Worm (Caenorhabditis elegans) whole organism, L1 larva: ENCODE results near the gene F55A11.6.
A peak's percentile ranks its signal among the peaks of the same experiment; 100 is the strongest.

Experiments
- C04F5.9 ChIP-seq: sonication (generic microtip); optimal IDR thresholded peaks from 2 replicates; lab custom pipeline; 2016; ENCODE audit warnings: missing genetic modification characterization, missing compliant biosample characterization
- C16A3.4 ChIP-seq: fragments of 150-350 bp; optimal IDR thresholded peaks from 2 replicates; lab custom pipeline; 2014; ENCODE audit warnings: missing biosample characterization, missing genetic modification characterization
- C34B4.2 ChIP-seq: sonication (generic microtip); optimal IDR thresholded peaks from 2 replicates; lab custom pipeline; 2017; ENCODE audit warnings: mild to moderate bottlenecking, missing genetic modification characterization, missing compliant biosample characterization
- alr-1 ChIP-seq: fragments of 200-800 bp; sonication (Bioruptor generic); optimal IDR thresholded peaks from 2 replicates; lab custom pipeline; 2018; ENCODE audit warnings: borderline replicate concordance, mild to moderate bottlenecking, missing genetic modification characterization, missing compliant biosample characterization
- aly-2 ChIP-seq: fragments of 150-350 bp; optimal IDR thresholded peaks from 2 replicates; lab custom pipeline; 2014; ENCODE audit warnings: missing biosample characterization, missing genetic modification characterization
- ama-1 ChIP-seq: fragments of 150-350 bp; optimal IDR thresholded peaks from 2 replicates; lab custom pipeline; 2014
- ceh-63 ChIP-seq: fragments of 200-800 bp; sonication (Bioruptor generic); optimal IDR thresholded peaks from 2 replicates; lab custom pipeline; 2018; ENCODE audit warnings: mild to moderate bottlenecking, missing genetic modification characterization, missing compliant biosample characterization
- ceh-88 ChIP-seq: fragments of 200-800 bp; sonication (Bioruptor generic); IDR thresholded peaks from 2 replicates; pipeline ENCODE4 v1.3.6; 2022; ENCODE audit warnings: missing genetic modification characterization, missing compliant biosample characterization
- ces-1 ChIP-seq: fragments of 150-350 bp; optimal IDR thresholded peaks from 2 replicates; lab custom pipeline; 2014; ENCODE audit warnings: missing biosample characterization, missing genetic modification reagents, missing genetic modification characterization
- efl-1 ChIP-seq, 4 experiments: fragments of 150-350 bp; optimal IDR thresholded peaks in 3 of 4; peaks in 1 of 4; 1 replicate in 1 of 4; 2 replicates in 3 of 4; lab custom pipeline; 2014; ENCODE audit warnings: missing biosample characterization in 2 of 4, missing genetic modification characterization in 2 of 4, missing genetic modification reagents in 2 of 4
- egl-27 ChIP-seq, 2 experiments: fragments of 150-350 bp in 1 of 2; sonication (generic microtip); optimal IDR thresholded peaks; 3 replicates each; lab custom pipeline; 2017 to 2018; ENCODE audit warnings: missing biosample characterization in 2 of 2, missing genetic modification characterization in 2 of 2, missing genetic modification reagents in 2 of 2
- elt-2 ChIP-seq: sonication (generic microtip); optimal IDR thresholded peaks from 2 replicates; lab custom pipeline; 2016; ENCODE audit warnings: missing genetic modification characterization, mild to moderate bottlenecking, inconsistent platforms, missing compliant biosample characterization, missing genetic modification reagents
- fkh-10 ChIP-seq: sonication (generic microtip); optimal IDR thresholded peaks from 2 replicates; lab custom pipeline; 2017; ENCODE audit warnings: missing biosample characterization, missing genetic modification reagents, missing genetic modification characterization
- fkh-4 ChIP-seq: sonication (generic microtip); optimal IDR thresholded peaks from 2 replicates; lab custom pipeline; 2016; ENCODE audit warnings: missing compliant biosample characterization, missing genetic modification characterization, borderline replicate concordance
- fkh-8 ChIP-seq: sonication (generic microtip); optimal IDR thresholded peaks from 2 replicates; lab custom pipeline; 2016; ENCODE audit warnings: mild to moderate bottlenecking, missing genetic modification characterization, missing compliant biosample characterization
- fos-1 ChIP-seq: fragments of 150-350 bp; optimal IDR thresholded peaks from 2 replicates; lab custom pipeline; 2014; ENCODE audit warnings: missing biosample characterization, missing genetic modification characterization
- lin-13 ChIP-seq: fragments of 150-350 bp; optimal IDR thresholded peaks from 2 replicates; lab custom pipeline; 2014; ENCODE audit warnings: missing biosample characterization, missing genetic modification reagents, missing genetic modification characterization
- lin-14 ChIP-seq: fragments of 200-800 bp; sonication (Bioruptor generic); optimal IDR thresholded peaks from 2 replicates; lab custom pipeline; 2018; ENCODE audit warnings: mild to moderate bottlenecking, missing genetic modification characterization, moderate library complexity, missing compliant biosample characterization
- lin-15B ChIP-seq: fragments of 150-350 bp; sonication (generic microtip); optimal IDR thresholded peaks from 3 replicates; lab custom pipeline; 2014; ENCODE audit warnings: missing biosample characterization, missing genetic modification characterization
- lin-35 ChIP-seq, 2 experiments: fragments of 150-350 bp; optimal IDR thresholded peaks; 2 replicates each; lab custom pipeline; 2014; ENCODE audit warnings: missing biosample characterization in 2 of 2, missing genetic modification characterization in 2 of 2, missing genetic modification reagents in 2 of 2
- lsy-2 ChIP-seq, 2 experiments: fragments of 150-350 bp; optimal IDR thresholded peaks; 2 replicates each; lab custom pipeline; 2014; ENCODE audit warnings: missing biosample characterization in 2 of 2, missing genetic modification characterization in 2 of 2
- mab-9 ChIP-seq: fragments of 200-800 bp; sonication (Bioruptor generic); IDR thresholded peaks from 2 replicates; pipeline ENCODE4 v1.3.6; 2022; ENCODE audit warnings: missing genetic modification reagents, missing genetic modification characterization, missing compliant biosample characterization
- mdl-1 ChIP-seq, 2 experiments: fragments of 150-350 bp; optimal IDR thresholded peaks; 2 replicates each; lab custom pipeline; 2014 to 2017; ENCODE audit warnings: missing biosample characterization in 2 of 2, missing genetic modification characterization in 2 of 2, inconsistent platforms in 1 of 2
- mef-2 ChIP-seq: fragments of 150-350 bp; optimal IDR thresholded peaks from 2 replicates; lab custom pipeline; 2014; ENCODE audit warnings: missing biosample characterization, missing genetic modification characterization
- nhr-11 ChIP-seq: fragments of 150-350 bp; optimal IDR thresholded peaks from 2 replicates; lab custom pipeline; 2014; ENCODE audit warnings: missing biosample characterization, missing genetic modification characterization
- nhr-19 ChIP-seq: fragments of 200-800 bp; sonication (Bioruptor generic); conservative IDR thresholded peaks from 2 replicates; pipeline ENCODE4 v1.3.6; 2022; ENCODE audit warnings: missing genetic modification characterization, missing compliant biosample characterization
- nhr-28 ChIP-seq: fragments of 150-350 bp; optimal IDR thresholded peaks from 2 replicates; lab custom pipeline; 2014; ENCODE audit warnings: missing biosample characterization, missing genetic modification characterization
- nhr-47 ChIP-seq: sonication (generic microtip); optimal IDR thresholded peaks from 2 replicates; lab custom pipeline; 2016; ENCODE audit warnings: mild to moderate bottlenecking, missing genetic modification characterization, moderate library complexity, missing compliant biosample characterization
- nhr-71 ChIP-seq: sonication (generic microtip); optimal IDR thresholded peaks from 2 replicates; lab custom pipeline; 2016; ENCODE audit warnings: mild to moderate bottlenecking, missing genetic modification characterization, moderate library complexity, missing compliant biosample characterization
- nhr-76 ChIP-seq: sonication (generic microtip); optimal IDR thresholded peaks from 2 replicates; lab custom pipeline; 2017; ENCODE audit warnings: missing biosample characterization, missing genetic modification characterization
- nhr-84 ChIP-seq: sonication (generic microtip); optimal IDR thresholded peaks from 2 replicates; lab custom pipeline; 2017; ENCODE audit warnings: missing biosample characterization, missing genetic modification characterization
- nhr-85 ChIP-seq: sonication (generic microtip); peaks from one replicate; lab custom pipeline; 2016; ENCODE audit warnings: missing genetic modification characterization, inconsistent platforms, missing compliant biosample characterization
- nhr-90 ChIP-seq: sonication (generic microtip); optimal IDR thresholded peaks from 2 replicates; lab custom pipeline; 2016; ENCODE audit warnings: mild to moderate bottlenecking, missing genetic modification characterization, missing compliant biosample characterization; ENCODE audit not compliant: poor library complexity
- pag-3 ChIP-seq: sonication (generic microtip); optimal IDR thresholded peaks from 2 replicates; lab custom pipeline; 2017; ENCODE audit warnings: missing genetic modification characterization, mild to moderate bottlenecking, missing compliant biosample characterization, antibody characterized with exemption, borderline replicate concordance; ENCODE audit not compliant: insufficient read depth
- rnt-1 ChIP-seq: sonication (generic microtip); optimal IDR thresholded peaks from 2 replicates; lab custom pipeline; 2016; ENCODE audit warnings: mild to moderate bottlenecking, missing genetic modification characterization, moderate library complexity, missing compliant biosample characterization
- skn-1 ChIP-seq: fragments of 150-350 bp; optimal IDR thresholded peaks from 2 replicates; lab custom pipeline; 2014; ENCODE audit warnings: missing biosample characterization, missing genetic modification characterization
- sox-4 ChIP-seq: sonication (generic microtip); optimal IDR thresholded peaks from 2 replicates; lab custom pipeline; 2016; ENCODE audit warnings: missing genetic modification characterization, missing compliant biosample characterization
- sptf-1 ChIP-seq: fragments of 150-350 bp; optimal IDR thresholded peaks from 2 replicates; lab custom pipeline; 2014; ENCODE audit warnings: missing biosample characterization, missing genetic modification characterization
- sup-37 ChIP-seq: fragments of 200-800 bp; sonication (Bioruptor generic); optimal IDR thresholded peaks from 2 replicates; lab custom pipeline; 2018; ENCODE audit warnings: mild to moderate bottlenecking, missing genetic modification characterization, missing compliant biosample characterization
- unc-130 ChIP-seq: fragments of 150-350 bp; optimal IDR thresholded peaks from 2 replicates; lab custom pipeline; 2017; ENCODE audit warnings: missing biosample characterization, missing genetic modification characterization, inconsistent platforms
- unc-86 ChIP-seq: sonication (generic microtip); optimal IDR thresholded peaks from 2 replicates; lab custom pipeline; 2016; ENCODE audit warnings: missing genetic modification characterization, missing compliant biosample characterization
- unc-98 ChIP-seq: fragments of 200-800 bp; sonication (Bioruptor generic); IDR thresholded peaks from 2 replicates; pipeline ENCODE4 v1.3.6; 2022; ENCODE audit warnings: missing genetic modification characterization, missing compliant biosample characterization
- vab-15 ChIP-seq: sonication (generic microtip); optimal IDR thresholded peaks from 2 replicates; lab custom pipeline; 2017; ENCODE audit warnings: missing genotype, mild to moderate bottlenecking, missing genetic modification characterization, missing compliant biosample characterization

F55A11.6 gene

ce11 chrV:11817263-11817726 is 40.7 kb downstream of the F55A11.6 start:
- TF ChIP-seq lin-14 (GFP tag; lab: Kevin White, UChicago) (no peak), lsy-2 (tag; optimal IDR thresholded peaks at IDR 0.05; lab: Kevin White, UChicago) (peak in 1 of 2 experiments; percentile 4), sptf-1 (tag; lab: Kevin White, UChicago) (no peak), aly-2 (no peak), elt-2 (tag; lab: Kevin White, UChicago) (no peak), C16A3.4 (tag; lab: Kevin White, UChicago) (no peak), pag-3 (no peak), fkh-8 (tag; lab: Kevin White, UChicago) (no peak), nhr-28 (tag; lab: Kevin White, UChicago) (no peak), unc-86 (tag; lab: Kevin White, UChicago) (no peak), lin-13 (GFP tag; lab: Kevin White, UChicago) (no peak), nhr-84 (no peak), ama-1 (lab: Kevin White, UChicago) (no peak), fkh-10 (GFP tag; lab: Kevin White, UChicago) (no peak), mab-9 (GFP tag; lab: Robert Waterston, UW) (no peak), ceh-63 (no peak), mef-2 (tag; lab: Kevin White, UChicago) (no peak), lin-15B (no peak), ceh-88 (GFP tag; lab: Robert Waterston, UW) (peak; percentile 46; the same call in 1 of the 2 replicates), rnt-1 (no peak), nhr-19 (GFP tag; lab: Robert Waterston, UW) (peak; percentile 44), alr-1 (tag; lab: Kevin White, UChicago) (no peak), unc-130 (tag; lab: Kevin White, UChicago) (no peak), vab-15 (tag; lab: Kevin White, UChicago) (no peak), efl-1 (optimal IDR thresholded peaks at IDR 0.05; lab: Kevin White, UChicago) (no peak), efl-1 (GFP tag; optimal IDR thresholded peaks at IDR 0.05 in 1 of 2; lab: Kevin White, UChicago) (peak in 1 of 2 experiments; percentile 79), nhr-11 (no peak), nhr-76 (tag; lab: Kevin White, UChicago) (no peak), nhr-71 (tag; lab: Kevin White, UChicago) (peak; percentile 19), sup-37 (GFP tag; lab: Kevin White, UChicago) (no peak), nhr-47 (peak; percentile 2), mdl-1 (tag; optimal IDR thresholded peaks at IDR 0.05; lab: Kevin White, UChicago) (no peak), nhr-90 (no peak), skn-1 (tag; lab: Kevin White, UChicago) (no peak), lin-35 (GFP tag; optimal IDR thresholded peaks at IDR 0.05; lab: Kevin White, UChicago) (no peak), sox-4 (tag; lab: Kevin White, UChicago) (no peak), egl-27 (tag; optimal IDR thresholded peaks at IDR 0.05; lab: Kevin White, UChicago) (no peak)

ce11 chrV:11818064-11818463 is 41.4 kb downstream of the F55A11.6 start:
- TF ChIP-seq nhr-90: no peak
- TF ChIP-seq C04F5.9: no peak
- peak; percentile 70 for TF ChIP-seq nhr-85
- TF ChIP-seq efl-1 (optimal IDR thresholded peaks at IDR 0.05; lab: Kevin White, UChicago): no peak
- peak in 1 of 2 experiments; percentile 65 for TF ChIP-seq efl-1 (GFP tag; optimal IDR thresholded peaks at IDR 0.05 in 1 of 2; lab: Kevin White, UChicago)
- TF ChIP-seq fkh-10 (GFP tag; lab: Kevin White, UChicago): no peak
- no peak for TF ChIP-seq ces-1 (GFP tag; lab: Kevin White, UChicago)
- TF ChIP-seq fos-1 (tag; lab: Kevin White, UChicago): no peak
- TF ChIP-seq unc-98: no peak
- TF ChIP-seq fkh-4 (tag; lab: Kevin White, UChicago): no peak
- no peak for TF ChIP-seq C34B4.2 (tag; lab: Kevin White, UChicago)
